Fruit fly (Drosophila melanogaster) whole organism, embryonic: ENCODE data around the gene vsg.

Experiments used
- Ada2b ChIP-seq: fragments of 200-800 bp; sonication (Bioruptor generic); IDR thresholded peaks from 2 replicates; pipeline ENCODE4 v1.3.6; 2022; ENCODE audit warnings: missing biosample characterization, missing genetic modification characterization
- Atf3 ChIP-seq: fragments of 200-800 bp; sonication (Bioruptor generic); optimal IDR thresholded peaks from 3 replicates; lab custom pipeline; 2016; ENCODE audit warnings: missing biosample characterization, missing genetic modification characterization
- Bgb ChIP-seq: fragments of 200-800 bp; sonication (Bioruptor generic); IDR thresholded peaks from 2 replicates; pipeline ENCODE4 v1.3.6; 2022; ENCODE audit warnings: missing biosample characterization, missing genetic modification characterization; ENCODE audit not compliant: partially characterized antibody
- Bteb2 ChIP-seq: fragments of 200-800 bp; sonication (Bioruptor generic); optimal IDR thresholded peaks from 2 replicates; lab custom pipeline; 2016; ENCODE audit warnings: missing biosample characterization, missing genetic modification characterization
- CG11560 ChIP-seq: fragments of 200-800 bp; sonication (Bioruptor generic); IDR thresholded peaks from 3 replicates; pipeline ENCODE4 v1.3.6; 2022; ENCODE audit warnings: missing biosample characterization, missing genetic modification characterization
- CG12236 ChIP-seq: fragments of 200-800 bp; sonication (Bioruptor generic); optimal IDR thresholded peaks from 2 replicates; lab custom pipeline; 2016; ENCODE audit warnings: missing biosample characterization, missing genetic modification characterization
- CG14667 ChIP-seq: fragments of 200-800 bp; sonication (Bioruptor generic); IDR thresholded peaks from 2 replicates; pipeline ENCODE4 v1.3.6; 2022; ENCODE audit warnings: missing biosample characterization, missing genetic modification characterization
- CG14860 ChIP-seq: fragments of 200-800 bp; sonication (Bioruptor generic); IDR thresholded peaks from 3 replicates; pipeline ENCODE4 v1.3.6; 2022; ENCODE audit warnings: missing biosample characterization, missing genetic modification characterization; ENCODE audit not compliant: partially characterized antibody
- CG15011 ChIP-seq: fragments of 200-800 bp; sonication (Bioruptor generic); optimal IDR thresholded peaks from 3 replicates; lab custom pipeline; 2018; ENCODE audit warnings: missing biosample characterization, mild to moderate bottlenecking, missing genetic modification characterization
- CG1602 ChIP-seq: fragments of 200-800 bp; sonication (Bioruptor generic); optimal IDR thresholded peaks from 3 replicates; lab custom pipeline; 2016; ENCODE audit warnings: missing biosample characterization, missing genetic modification characterization
- CG18262 ChIP-seq: fragments of 200-800 bp; optimal IDR thresholded peaks from 3 replicates; lab custom pipeline; 2019; ENCODE audit warnings: missing biosample characterization, mild to moderate bottlenecking, missing genetic modification characterization, moderate library complexity
- CG18599 ChIP-seq: fragments of 200-800 bp; sonication (Bioruptor generic); optimal IDR thresholded peaks from 3 replicates; lab custom pipeline; 2017; ENCODE audit warnings: missing biosample characterization, missing genetic modification characterization, mild to moderate bottlenecking, moderate library complexity, missing genetic modification reagents
- CG18764 ChIP-seq: fragments of 200-800 bp; sonication (Bioruptor generic); optimal IDR thresholded peaks from 3 replicates; lab custom pipeline; 2016; ENCODE audit warnings: missing biosample characterization, missing genetic modification characterization
- CG2875 ChIP-seq: fragments of 200-800 bp; sonication (Bioruptor generic); optimal IDR thresholded peaks from 2 replicates; lab custom pipeline; 2017; ENCODE audit warnings: missing biosample characterization, mild to moderate bottlenecking, missing genetic modification characterization, missing genetic modification reagents
- CG30403 ChIP-seq: fragments of 200-800 bp; sonication (Bioruptor generic); optimal IDR thresholded peaks from 3 replicates; lab custom pipeline; 2016; ENCODE audit warnings: missing biosample characterization, missing genetic modification characterization
- CG32532 ChIP-seq: fragments of 200-800 bp; sonication (Bioruptor generic); IDR thresholded peaks from 2 replicates; pipeline ENCODE4 v1.3.6; 2022; ENCODE audit warnings: missing biosample characterization, missing genetic modification characterization
- CG32772 ChIP-seq: fragments of 200-800 bp; sonication (Bioruptor generic); IDR thresholded peaks from 2 replicates; pipeline ENCODE4 v1.3.6; 2022; ENCODE audit warnings: missing biosample characterization, missing genetic modification characterization
- CG3281 ChIP-seq: fragments of 200-800 bp; sonication (Bioruptor generic); optimal IDR thresholded peaks from 3 replicates; lab custom pipeline; 2017; ENCODE audit warnings: missing biosample characterization, mild to moderate bottlenecking, missing genetic modification characterization
- CG4404 ChIP-seq: fragments of 200-800 bp; sonication (Bioruptor generic); IDR thresholded peaks from 2 replicates; pipeline ENCODE4 v1.3.6; 2022; ENCODE audit warnings: missing biosample characterization, missing genetic modification characterization
- CG5953 ChIP-seq: fragments of 200-800 bp; sonication (Bioruptor generic); IDR thresholded peaks from 2 replicates; pipeline ENCODE4 v1.3.6; 2022; ENCODE audit warnings: missing biosample characterization, missing genetic modification characterization
- CG6654 ChIP-seq: fragments of 200-800 bp; sonication (Bioruptor generic); optimal IDR thresholded peaks from 2 replicates; lab custom pipeline; 2017; ENCODE audit warnings: missing biosample characterization, mild to moderate bottlenecking, missing genetic modification characterization
- CG6765 ChIP-seq: fragments of 200-800 bp; sonication (Bioruptor generic); optimal IDR thresholded peaks from 3 replicates; lab custom pipeline; 2017; ENCODE audit warnings: missing biosample characterization, mild to moderate bottlenecking, missing genetic modification characterization
- CG7372 ChIP-seq: fragments of 200-800 bp; sonication (Bioruptor generic); IDR thresholded peaks from 2 replicates; pipeline ENCODE4 v1.3.6; 2022; ENCODE audit warnings: missing biosample characterization, missing genetic modification characterization
- CG9609 ChIP-seq: fragments of 200-800 bp; sonication (Bioruptor generic); optimal IDR thresholded peaks from 3 replicates; lab custom pipeline; 2016; ENCODE audit warnings: missing biosample characterization, missing genetic modification characterization
- CkIIα-i1 ChIP-seq: fragments of 200-800 bp; sonication (Bioruptor generic); IDR thresholded peaks from 2 replicates; pipeline ENCODE4 v1.3.6; 2022; ENCODE audit warnings: missing biosample characterization, missing genetic modification characterization
- D19A ChIP-seq: fragments of 200-800 bp; optimal IDR thresholded peaks from 3 replicates; lab custom pipeline; 2019; ENCODE audit warnings: missing biosample characterization, mild to moderate bottlenecking, missing genetic modification characterization, moderate library complexity
- ERR ChIP-seq: fragments of 200-800 bp; sonication (Bioruptor generic); optimal IDR thresholded peaks from 2 replicates; lab custom pipeline; 2016; ENCODE audit warnings: missing biosample characterization, missing genetic modification characterization
- Fer1 ChIP-seq: fragments of 200-800 bp; sonication (Bioruptor generic); optimal IDR thresholded peaks from 2 replicates; lab custom pipeline; 2017; ENCODE audit warnings: missing biosample characterization, mild to moderate bottlenecking, missing genetic modification characterization
- Lim3 ChIP-seq: fragments of 200-800 bp; sonication (Bioruptor generic); IDR thresholded peaks from 2 replicates; pipeline ENCODE4 v1.3.6; 2022; ENCODE audit warnings: missing biosample characterization, missing genetic modification characterization
- Optix ChIP-seq: fragments of 200-800 bp; sonication (Bioruptor generic); IDR thresholded peaks from 3 replicates; pipeline ENCODE4 v1.3.6; 2022; ENCODE audit warnings: missing biosample characterization, missing genetic modification characterization
- Ravus ChIP-seq: fragments of 200-800 bp; sonication (Bioruptor generic); IDR thresholded peaks from 2 replicates; pipeline ENCODE4 v1.3.6; 2022; ENCODE audit warnings: missing biosample characterization, missing genetic modification characterization
- Trl ChIP-seq, 3 experiments: fragments of >200 bp in 2 of 3; fragments of 200-800 bp in 1 of 3; sonication (Bioruptor generic) in 1 of 3; optimal IDR thresholded peaks; 2 replicates in 1 of 3; 3 replicates in 2 of 3; lab custom pipeline; 2016 to 2017; ENCODE audit warnings: missing biosample characterization in 1 of 3, missing genetic modification characterization in 1 of 3
- YL-1 ChIP-seq: fragments of 200-800 bp; sonication (Bioruptor generic); optimal IDR thresholded peaks from 3 replicates; lab custom pipeline; 2017; ENCODE audit warnings: missing biosample characterization, mild to moderate bottlenecking, missing genetic modification characterization
- ems ChIP-seq: fragments of 200-800 bp; sonication (Bioruptor generic); optimal IDR thresholded peaks from 3 replicates; lab custom pipeline; 2016; ENCODE audit warnings: missing biosample characterization, missing genetic modification characterization
- gcm ChIP-seq: fragments of 200-800 bp; sonication (Bioruptor generic); optimal IDR thresholded peaks from 2 replicates; lab custom pipeline; 2019; ENCODE audit warnings: missing biosample characterization, mild to moderate bottlenecking, missing genetic modification characterization, moderate library complexity
- gfzf ChIP-seq: fragments of 200-800 bp; sonication (Bioruptor generic); optimal IDR thresholded peaks from 2 replicates; lab custom pipeline; 2016; ENCODE audit warnings: missing biosample characterization, mild to moderate bottlenecking, missing genetic modification characterization, moderate library complexity
- her ChIP-seq: fragments of 200-800 bp; sonication (Bioruptor generic); optimal IDR thresholded peaks from 2 replicates; lab custom pipeline; 2016; ENCODE audit warnings: missing biosample characterization, missing genetic modification characterization
- jumu ChIP-seq: fragments of 200-800 bp; sonication (Bioruptor generic); optimal IDR thresholded peaks from 3 replicates; lab custom pipeline; 2016; ENCODE audit warnings: missing biosample characterization, missing genetic modification characterization
- klu ChIP-seq: fragments of 200-800 bp; sonication (Bioruptor generic); IDR thresholded peaks from 2 replicates; pipeline ENCODE4 v1.3.6; 2022; ENCODE audit warnings: missing biosample characterization, missing genetic modification characterization
- lbe ChIP-seq: fragments of 200-800 bp; sonication (Bioruptor generic); optimal IDR thresholded peaks from 2 replicates; lab custom pipeline; 2016; ENCODE audit warnings: missing biosample characterization, mild to moderate bottlenecking, missing genetic modification characterization
- lola ChIP-seq, 3 experiments: fragments of >200 bp in 2 of 3; fragments of 200-800 bp in 1 of 3; sonication (Bioruptor generic) in 1 of 3; optimal IDR thresholded peaks; 2 replicates each; lab custom pipeline; 2017 to 2019; ENCODE audit warnings: missing biosample characterization in 3 of 3, missing genetic modification characterization in 3 of 3, mild to moderate bottlenecking in 1 of 3, moderate library complexity in 1 of 3
- nerfin-2 ChIP-seq: fragments of 200-800 bp; sonication (Bioruptor generic); IDR thresholded peaks from 2 replicates; pipeline ENCODE4 v1.3.6; 2022; ENCODE audit warnings: missing biosample characterization, missing genetic modification characterization; ENCODE audit not compliant: partially characterized antibody
- pita ChIP-seq: fragments of 200-800 bp; sonication (Bioruptor generic); optimal IDR thresholded peaks from 2 replicates; lab custom pipeline; 2017; ENCODE audit warnings: missing biosample characterization, mild to moderate bottlenecking, missing genetic modification characterization
- ro ChIP-seq: fragments of 200-800 bp; sonication (Bioruptor generic); IDR thresholded peaks from 2 replicates; pipeline ENCODE4 v1.3.6; 2022; ENCODE audit warnings: missing biosample characterization, missing genetic modification characterization
- salm ChIP-seq: fragments of 200-800 bp; sonication (Bioruptor generic); optimal IDR thresholded peaks from 2 replicates; lab custom pipeline; 2018; ENCODE audit warnings: missing biosample characterization, mild to moderate bottlenecking, missing genetic modification characterization
- sisA ChIP-seq: fragments of 200-800 bp; sonication (Bioruptor generic); IDR thresholded peaks from 2 replicates; pipeline ENCODE4 v1.3.6; 2022; ENCODE audit warnings: missing biosample characterization, missing genetic modification characterization
- tll ChIP-seq, 2 experiments: fragments of 200-800 bp in 1 of 2; fragments of >200 bp in 1 of 2; sonication (Bioruptor generic) in 1 of 2; optimal IDR thresholded peaks; 2 replicates each; lab custom pipeline; 2017 to 2019; ENCODE audit warnings: missing biosample characterization in 2 of 2, missing genetic modification characterization in 2 of 2, mild to moderate bottlenecking in 1 of 2, moderate library complexity in 1 of 2
- toy ChIP-seq: fragments of 200-800 bp; sonication (Bioruptor generic); IDR thresholded peaks from 2 replicates; pipeline ENCODE4 v1.3.6; 2022; ENCODE audit warnings: missing biosample characterization, missing genetic modification characterization
- usp ChIP-seq: fragments of >200 bp; optimal IDR thresholded peaks from 2 replicates; lab custom pipeline; 2017; ENCODE audit warnings: missing biosample characterization, missing genetic modification characterization
- vfl ChIP-seq: fragments of 200-800 bp; sonication (Bioruptor generic); optimal IDR thresholded peaks from 2 replicates; lab custom pipeline; 2016; ENCODE audit warnings: missing biosample characterization, missing genetic modification characterization
- vnd ChIP-seq: fragments of 200-800 bp; sonication (Bioruptor generic); IDR thresholded peaks from 3 replicates; pipeline ENCODE4 v1.3.6; 2022; ENCODE audit warnings: missing biosample characterization, missing genetic modification characterization; ENCODE audit not compliant: partially characterized antibody

The vsg gene

dm6 chr3L:9762036-9762597, 48.0 kb downstream of the vsg start (continued):
- TF ChIP-seq gfzf (GFP tag; lab: Kevin White, UChicago): no peak
- no peak for TF ChIP-seq CG18764 (GFP tag; lab: Kevin White, UChicago)
- peak; percentile 56; the same call in 1 of the 2 replicates for TF ChIP-seq Bgb
- no peak for TF ChIP-seq vfl (GFP tag; lab: Kevin White, UChicago)
- TF ChIP-seq ERR: peak; percentile 20
- no peak for TF ChIP-seq CG6654 (GFP tag; lab: Kevin White, UChicago)
- 0 out of 2 replicates have a peak, but pooled peaks have one; percentile 21 for TF ChIP-seq CG32532
- no peak for TF ChIP-seq usp (GFP tag; lab: Kevin White, UChicago)
- no peak for TF ChIP-seq gcm
- no peak for TF ChIP-seq Trl (optimal IDR thresholded peaks at IDR 0.05; lab: Kevin White, UChicago)
- TF ChIP-seq Trl (GFP tag; optimal IDR thresholded peaks at IDR 0.05; lab: Kevin White, UChicago): no peak
- TF ChIP-seq jumu (GFP tag; lab: Kevin White, UChicago): no peak
- TF ChIP-seq klu (GFP tag; lab: Robert Waterston, UW): no peak
- TF ChIP-seq CG12236 (GFP tag; lab: Kevin White, UChicago): no peak
- TF ChIP-seq D19A (tag; lab: Kevin White, UChicago): no peak
- no peak for TF ChIP-seq Ravus (GFP tag; lab: Robert Waterston, UW)
- no peak for TF ChIP-seq lbe
- no peak for TF ChIP-seq Atf3 (GFP tag; lab: Kevin White, UChicago)
- no peak for TF ChIP-seq ro (GFP tag; lab: Robert Waterston, UW)
- TF ChIP-seq CG14860 (GFP tag; lab: Robert Waterston, UW): no peak
- TF ChIP-seq salm: peak; percentile 9
- TF ChIP-seq CG7372 (GFP tag; lab: Robert Waterston, UW): no peak
- no peak for TF ChIP-seq CG18599 (GFP tag; lab: Kevin White, UChicago)
- no peak for TF ChIP-seq CG32772
- no peak for TF ChIP-seq Ada2b (GFP tag; lab: Robert Waterston, UW)
- TF ChIP-seq CG1602 (GFP tag; lab: Kevin White, UChicago): no peak
- no peak for TF ChIP-seq Bteb2 (GFP tag; lab: Kevin White, UChicago)
- TF ChIP-seq CG14667 (GFP tag; lab: Robert Waterston, UW): no peak
- TF ChIP-seq CG30403: no peak
- TF ChIP-seq toy (GFP tag; lab: Robert Waterston, UW): no peak
- no peak for TF ChIP-seq CG18262
- TF ChIP-seq her: peak; percentile 34
- TF ChIP-seq CG9609 (GFP tag; lab: Kevin White, UChicago): no peak
- TF ChIP-seq CG4404 (GFP tag; lab: Robert Waterston, UW): no peak
- TF ChIP-seq CG2875 (GFP tag; lab: Kevin White, UChicago): no peak
- TF ChIP-seq CG11560: no peak
- TF ChIP-seq ems (GFP tag; lab: Kevin White, UChicago): peak; percentile 28
- TF ChIP-seq CG3281: peak; percentile 25
- TF ChIP-seq sisA (GFP tag; lab: Robert Waterston, UW): no peak
- no peak for TF ChIP-seq CG6765 (GFP tag; lab: Kevin White, UChicago)
- no peak for TF ChIP-seq lola (GFP tag; optimal IDR thresholded peaks at IDR 0.05; lab: Kevin White, UChicago)
- TF ChIP-seq Lim3 (GFP tag; lab: Robert Waterston, UW): no peak
- no peak for TF ChIP-seq tll (GFP tag; optimal IDR thresholded peaks at IDR 0.05; lab: Kevin White, UChicago)
- no peak for TF ChIP-seq vnd (GFP tag; lab: Robert Waterston, UW)
- no peak for TF ChIP-seq YL-1 (GFP tag; lab: Kevin White, UChicago)
- no peak for TF ChIP-seq nerfin-2
- TF ChIP-seq CG15011 (GFP tag; lab: Kevin White, UChicago): no peak
- TF ChIP-seq Fer1 (GFP tag; lab: Kevin White, UChicago): peak; percentile 25
- no peak for TF ChIP-seq Optix (GFP tag; lab: Robert Waterston, UW)
- no peak for TF ChIP-seq CG5953 (GFP tag; lab: Robert Waterston, UW)
- no peak for TF ChIP-seq pita
- no peak for TF ChIP-seq CkIIα-i1 (GFP tag; lab: Robert Waterston, UW)
